Worm (Caenorhabditis elegans) whole organism, L4/young adult: Measurements from ENCODE around the gene F16F9.4.

ENCODE experiments used
- W03F9.2 ChIP-seq: fragments of 150-350 bp; optimal IDR thresholded peaks from 2 replicates; lab custom pipeline; 2014; ENCODE audit warnings: missing biosample characterization, missing genetic modification characterization
- him-1 ChIP-seq: sonication (generic microtip); optimal IDR thresholded peaks from 2 replicates; lab custom pipeline; 2016; ENCODE audit warnings: missing genotype, missing genetic modification reagents, missing genetic modification characterization, missing compliant biosample characterization

- no peak for TF ChIP-seq W03F9.2 (tag; lab: Kevin White, UChicago)
- no peak for TF ChIP-seq him-1 (tag; lab: Kevin White, UChicago)
Measured at ce11 chrX:8419252-8419651, 43.9 kb downstream of the F16F9.4 start.
